Fruit fly (Drosophila melanogaster): Measurements from ENCODE around the gene PNUTS.

PNUTS gene

DNA sequence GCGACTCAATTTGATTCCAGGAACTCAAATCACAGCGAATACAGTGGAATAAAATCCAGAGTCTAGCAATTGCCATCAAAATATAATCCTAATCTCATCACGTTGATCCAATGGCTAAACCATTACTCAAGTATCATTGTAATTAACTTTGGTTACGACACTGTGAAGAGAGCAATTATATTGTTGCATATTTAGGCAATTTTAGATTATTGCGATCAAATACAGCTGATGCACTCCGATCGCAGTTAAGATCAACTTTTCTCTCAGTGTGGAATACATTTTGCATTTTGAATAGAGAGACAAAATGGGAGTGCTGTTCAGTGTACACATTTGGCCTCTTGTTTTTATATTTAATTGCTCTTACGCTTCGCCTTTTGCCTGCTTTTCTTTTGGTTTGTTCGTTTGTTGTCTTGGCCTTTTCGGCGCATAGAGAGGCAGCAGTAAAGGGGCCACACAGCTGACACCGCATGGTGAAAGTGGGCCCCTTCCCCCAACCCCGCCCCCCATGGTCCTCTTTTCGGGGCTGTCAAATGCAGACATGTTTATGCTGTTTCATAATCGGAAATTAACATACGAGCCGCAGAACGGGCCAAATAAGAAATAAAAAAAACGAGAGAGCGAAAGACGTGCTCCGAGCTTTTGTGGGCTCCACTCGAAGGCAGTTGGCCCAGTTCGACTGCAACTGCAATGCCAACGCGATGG lies 23.9 kb upstream of the PNUTS start (continued):
- no peak for TF ChIP-seq sr (GFP tag; IDR thresholded peaks at IDR 0.05)
- no peak for TF ChIP-seq unc-4 (GFP tag; IDR thresholded peaks at IDR 0.05; ENCODE audit: partially characterized antibody)
- no peak for TF ChIP-seq cad (GFP tag; optimal IDR thresholded peaks at IDR 0.05)
- peak; percentile 41 for TF ChIP-seq CG3065 (GFP tag; optimal IDR thresholded peaks at IDR 0.05)
- no peak for TF ChIP-seq Usf (GFP tag; optimal IDR thresholded peaks at IDR 0.05)
- TF ChIP-seq sens (GFP tag), result peak; percentile 96
- TF ChIP-seq CG3407 (GFP tag; optimal IDR thresholded peaks at IDR 0.05), result peak; percentile 36
- no peak for TF ChIP-seq CG17912 (GFP tag; optimal IDR thresholded peaks at IDR 0.05)
- peak; percentile 77; the same call in 2 of the 3 replicates for TF ChIP-seq CG17361 (GFP tag; IDR thresholded peaks at IDR 0.05)
- TF ChIP-seq Dek (tag; optimal IDR thresholded peaks at IDR 0.05), result no peak
- peak; percentile 37 for TF ChIP-seq maf-S (GFP tag; optimal IDR thresholded peaks at IDR 0.05)
- TF ChIP-seq cg (GFP tag; optimal IDR thresholded peaks at IDR 0.05), result no peak
- TF ChIP-seq zfh2 (GFP tag; optimal IDR thresholded peaks at IDR 0.05), result peak; percentile 11
- peak; percentile 14 for TF ChIP-seq NC2β (GFP tag; optimal IDR thresholded peaks at IDR 0.05)
- no peak for TF ChIP-seq CG4617 (GFP tag; optimal IDR thresholded peaks at IDR 0.05; ENCODE audit: borderline replicate concordance)
- peak; percentile 43 for TF ChIP-seq CG31365 (tag; optimal IDR thresholded peaks at IDR 0.05)
- TF ChIP-seq ap (GFP tag; IDR thresholded peaks at IDR 0.05), result peak; percentile 34
- TF ChIP-seq CG10543 (GFP tag; optimal IDR thresholded peaks at IDR 0.05), result no peak
- TF ChIP-seq Hr3 (GFP tag; optimal IDR thresholded peaks at IDR 0.05), result peak; percentile 49
- no peak for TF ChIP-seq dan (GFP tag; IDR thresholded peaks at IDR 0.05)
- peak; percentile 50 for TF ChIP-seq CG8924 (tag; optimal IDR thresholded peaks at IDR 0.05)
- TF ChIP-seq oc (tag; optimal IDR thresholded peaks at IDR 0.05), result peak; percentile 52
- peak; percentile 18 for TF ChIP-seq CG12299 (tag; optimal IDR thresholded peaks at IDR 0.05)
- 0 out of 3 replicates have a peak, but pooled peaks have one; percentile 50 for TF ChIP-seq CG3726 (GFP tag; IDR thresholded peaks at IDR 0.05)
- TF ChIP-seq CG13296 (GFP tag; optimal IDR thresholded peaks at IDR 0.05), result no peak
- TF ChIP-seq CG4424 (GFP tag; optimal IDR thresholded peaks at IDR 0.05), result peak; percentile 56
- peak; percentile 40 for TF ChIP-seq HHEX (GFP tag; optimal IDR thresholded peaks at IDR 0.05)
- TF ChIP-seq wdn (GFP tag; IDR thresholded peaks at IDR 0.05), result no peak
- TF ChIP-seq CG30020 (tag; optimal IDR thresholded peaks at IDR 0.05), result no peak
- TF ChIP-seq fd3F (GFP tag; optimal IDR thresholded peaks at IDR 0.05), result no peak
- no peak for TF ChIP-seq sima (GFP tag; optimal IDR thresholded peaks at IDR 0.05)
- TF ChIP-seq CG17802 (tag; optimal IDR thresholded peaks at IDR 0.05), result peak; percentile 34
- peak; percentile 46; the same call in 1 of the 2 replicates for TF ChIP-seq esg (GFP tag; conservative IDR thresholded peaks at IDR 0.05)
- TF ChIP-seq lab (GFP tag; optimal IDR thresholded peaks at IDR 0.05), result peak; percentile 58
- TF ChIP-seq CG4282 (GFP tag; optimal IDR thresholded peaks at IDR 0.05), result no peak
- no peak for TF ChIP-seq cwo (GFP tag; optimal IDR thresholded peaks at IDR 0.05)
- peak; percentile 38 for TF ChIP-seq HLH54F (GFP tag; optimal IDR thresholded peaks at IDR 0.05)
- no peak for TF ChIP-seq ash1 (GFP tag; optimal IDR thresholded peaks at IDR 0.05)
- TF ChIP-seq CG34422 (GFP tag; IDR thresholded peaks at IDR 0.05), result peak; percentile 8; the same call in 1 of the 3 replicates
- no peak for TF ChIP-seq CG11695 (GFP tag; IDR thresholded peaks at IDR 0.05)
- peak; percentile 26 for TF ChIP-seq Meics (GFP tag; optimal IDR thresholded peaks at IDR 0.05)
- no peak for TF ChIP-seq CG16815 (GFP tag; optimal IDR thresholded peaks at IDR 0.05)
- TF ChIP-seq CG31224 (GFP tag; IDR thresholded peaks at IDR 0.05), result no peak
- TF ChIP-seq CG2202 (tag; optimal IDR thresholded peaks at IDR 0.05), result no peak
- TF ChIP-seq CG4854 (GFP tag; optimal IDR thresholded peaks at IDR 0.05), result peak; percentile 27
- TF ChIP-seq insv (GFP tag; optimal IDR thresholded peaks at IDR 0.05), result no peak
- TF ChIP-seq Aef1 (GFP tag; IDR thresholded peaks at IDR 0.05), result no peak
- TF ChIP-seq CG15601 (tag; optimal IDR thresholded peaks at IDR 0.05), result peak; percentile 39
- TF ChIP-seq dati (GFP tag; IDR thresholded peaks at IDR 0.05), result no peak
- peak; percentile 74 for TF ChIP-seq ATbp (GFP tag; optimal IDR thresholded peaks at IDR 0.05)

Measured in whole organism, embryonic.